Worm (Caenorhabditis elegans) whole organism, L4/young adult: ENCODE measurements around the gene bre-3.

ENCODE experiments used
- W03F9.2 ChIP-seq: fragments of 150-350 bp; optimal IDR thresholded peaks from 2 replicates; lab custom pipeline; 2014; ENCODE audit warnings: missing biosample characterization, missing genetic modification characterization
- dao-5 ChIP-seq: sonication (generic microtip); optimal IDR thresholded peaks from 2 replicates; lab custom pipeline; 2016; ENCODE audit warnings: missing genotype, missing genetic modification characterization, moderate library complexity, missing compliant biosample characterization
- him-1 ChIP-seq: sonication (generic microtip); optimal IDR thresholded peaks from 2 replicates; lab custom pipeline; 2016; ENCODE audit warnings: missing genotype, missing genetic modification reagents, missing genetic modification characterization, missing compliant biosample characterization

Gene bre-3

ce11 chrIII:9476564-9476963, 8.7 kb downstream of the bre-3 start:
- TF ChIP-seq W03F9.2 (tag; lab: Kevin White, UChicago) (no peak), dao-5 (tag; lab: Kevin White, UChicago) (no peak), him-1 (tag; lab: Kevin White, UChicago) (no peak)

- TF ChIP-seq him-1 (tag; lab: Kevin White, UChicago) = no peak
- no peak for TF ChIP-seq W03F9.2 (tag; lab: Kevin White, UChicago)
- TF ChIP-seq dao-5 (tag; lab: Kevin White, UChicago) = no peak
Measured at ce11 chrIII:9474501-9474900, 10.8 kb downstream of the bre-3 start.

- no peak for TF ChIP-seq dao-5 (tag; lab: Kevin White, UChicago)
- TF ChIP-seq W03F9.2 (tag; lab: Kevin White, UChicago) = no peak
- TF ChIP-seq him-1 (tag; lab: Kevin White, UChicago) = no peak
Measured at ce11 chrIII:9472464-9472863, 12.8 kb downstream of the bre-3 start.

DNA sequence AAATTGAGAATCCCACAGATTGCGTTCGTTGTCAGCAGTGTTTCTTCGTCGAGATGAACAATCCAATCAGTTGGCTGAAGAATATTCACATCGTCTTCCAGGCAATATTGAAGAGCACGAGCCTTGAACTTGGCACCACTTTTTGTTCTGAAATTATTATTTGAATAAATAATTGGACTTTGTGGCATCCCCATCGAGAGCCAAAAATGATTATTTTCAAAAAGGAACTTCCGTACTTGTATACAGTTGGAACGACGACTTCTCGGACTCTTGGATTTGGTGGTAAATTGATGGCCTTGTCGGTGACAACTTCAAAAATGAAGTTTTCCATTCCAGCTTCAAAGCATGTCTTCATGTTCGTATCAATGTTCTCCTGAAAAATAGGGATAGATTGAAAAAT, 13.3 kb downstream of the bre-3 start:
- TF ChIP-seq dao-5 (tag; lab: Kevin White, UChicago) (no peak), him-1 (tag; lab: Kevin White, UChicago) (no peak), W03F9.2 (tag; lab: Kevin White, UChicago) (no peak)

DNA sequence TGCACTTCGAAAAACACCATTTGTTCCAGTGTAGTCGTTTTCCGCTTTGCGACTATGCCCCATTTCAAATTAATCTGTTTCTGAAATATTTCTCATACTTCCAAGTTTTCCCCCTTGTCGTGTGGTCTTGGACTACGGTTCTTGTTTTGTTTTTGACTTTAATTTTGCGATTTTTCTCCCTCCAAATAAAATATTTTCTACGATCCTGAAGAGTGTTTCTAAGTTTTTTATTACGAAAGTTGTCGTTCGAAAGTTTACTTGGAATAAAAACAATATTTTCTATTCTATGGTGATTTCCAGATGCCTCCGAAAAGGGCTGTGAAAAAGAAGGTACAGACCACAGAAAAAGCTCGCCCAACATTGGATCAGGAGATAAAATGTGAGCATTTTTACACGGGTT, 17.4 kb downstream of the bre-3 start, which contains the start of gene tag-342:
tag-342 (plus strand) TSS at position 301 of the 400 bp plus-strand sequence.
- TF ChIP-seq dao-5 (tag; lab: Kevin White, UChicago) (no peak), him-1 (tag; lab: Kevin White, UChicago) (no peak), W03F9.2 (tag; lab: Kevin White, UChicago) (no peak)

DNA sequence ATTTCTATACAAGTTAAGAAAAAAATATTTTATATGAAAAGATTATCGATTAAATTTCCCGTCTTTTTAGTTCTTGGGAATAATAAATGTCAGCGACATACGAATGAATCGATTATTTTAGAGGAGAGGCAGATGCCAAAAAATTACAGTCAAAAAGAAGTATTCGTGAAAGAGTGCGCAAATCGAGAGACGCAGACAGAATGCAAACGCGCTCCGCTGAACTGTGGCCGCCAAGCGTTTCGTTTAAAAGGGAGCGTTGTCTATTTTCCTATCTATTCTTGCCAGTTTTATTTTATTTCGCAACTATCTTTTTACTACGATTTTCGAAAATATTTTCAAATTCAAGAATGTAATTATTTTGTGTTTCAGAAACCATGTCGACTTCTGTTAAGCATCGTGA, 18.2 kb downstream of the bre-3 start, which contains the start of gene baf-1:
baf-1 (plus strand) TSS at position 370 of the 400 bp plus-strand sequence.
- TF ChIP-seq him-1 (tag; lab: Kevin White, UChicago) (no peak), W03F9.2 (tag; lab: Kevin White, UChicago) (peak; percentile 76)

ce11 chrIII:9465865-9466264, 19.4 kb downstream of the bre-3 start, which contains the start of gene B0464.6:
B0464.6 (minus strand) TSS chrIII:9465965.
- TF ChIP-seq W03F9.2 (tag; lab: Kevin White, UChicago) = no peak
- no peak for TF ChIP-seq dao-5 (tag; lab: Kevin White, UChicago)
- TF ChIP-seq him-1 (tag; lab: Kevin White, UChicago) = no peak

DNA sequence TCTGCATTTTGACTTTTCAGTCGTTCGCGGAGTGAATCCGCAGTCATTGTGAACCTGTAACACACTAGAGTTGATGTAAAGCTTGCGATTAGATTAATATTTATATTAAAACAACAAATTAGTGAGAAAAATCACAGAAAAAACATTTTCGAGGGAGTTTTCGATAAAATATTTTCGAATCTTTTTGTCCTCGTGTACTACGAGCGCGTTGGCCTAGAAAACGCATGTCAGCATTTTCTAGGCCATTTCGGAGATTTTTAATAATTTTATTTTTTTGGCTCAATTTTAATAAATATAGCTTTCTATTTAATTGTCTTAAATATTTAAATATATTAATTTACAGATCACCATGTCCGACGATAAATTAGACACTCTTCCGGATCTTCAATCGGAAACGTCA, 19.8 kb downstream of the bre-3 start, which contains the start of gene B0464.9:
B0464.9 (plus strand) TSS at position 344 of the 400 bp plus-strand sequence.
- peak; percentile 69 for TF ChIP-seq W03F9.2 (tag; lab: Kevin White, UChicago)
- TF ChIP-seq him-1 (tag; lab: Kevin White, UChicago) = no peak
- TF ChIP-seq dao-5 (tag; lab: Kevin White, UChicago) = no peak

ce11 chrIII:9462785-9463467, 22.3 kb downstream of the bre-3 start:
- TF ChIP-seq him-1 (tag; lab: Kevin White, UChicago) (no peak), dao-5 (tag; lab: Kevin White, UChicago) (no peak), W03F9.2 (tag; lab: Kevin White, UChicago) (no peak)

ce11 chrIII:9461894-9462784, 23.1 kb downstream of the bre-3 start:
- no peak for TF ChIP-seq him-1 (tag; lab: Kevin White, UChicago)

ce11 chrIII:9457192-9458103, 27.8 kb downstream of the bre-3 start:
- TF ChIP-seq him-1 (tag; lab: Kevin White, UChicago) = no peak
- TF ChIP-seq W03F9.2 (tag; lab: Kevin White, UChicago) = no peak
- TF ChIP-seq dao-5 (tag; lab: Kevin White, UChicago) = no peak

DNA sequence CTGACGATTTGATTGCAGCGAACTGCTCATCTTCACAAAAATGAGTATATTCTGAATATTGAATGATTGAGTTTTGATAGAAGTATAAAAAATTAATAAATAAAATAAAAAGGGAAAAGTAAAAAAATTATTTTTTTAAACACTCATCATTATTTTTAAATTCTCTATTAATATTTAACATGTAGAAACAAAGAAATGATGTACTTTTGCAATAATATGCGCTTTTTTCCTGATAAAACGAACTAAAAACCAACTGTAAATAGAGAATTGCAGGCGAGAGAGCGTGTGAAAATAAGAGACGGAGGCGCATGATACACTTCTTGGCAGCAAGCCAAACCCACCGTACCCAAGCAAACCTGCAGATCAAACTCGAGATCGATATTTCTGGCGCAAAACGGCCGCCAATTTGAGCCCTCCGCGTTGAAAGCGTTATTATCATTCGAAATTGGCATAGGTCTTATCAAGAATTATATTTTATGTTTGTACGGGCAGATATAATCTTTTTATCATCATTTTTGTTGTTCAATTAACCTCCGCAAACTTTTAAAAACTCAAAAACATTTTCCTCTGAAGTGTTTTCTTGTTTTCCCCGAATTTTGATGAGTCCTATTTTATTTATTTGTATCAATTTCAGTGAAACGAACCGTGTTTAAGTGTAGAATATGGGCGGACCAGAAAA, 29.2 kb downstream of the bre-3 start, which contains the start of the genes rheb-1 and spk-1:
rheb-1 (minus strand) TSS at position 51 of the 679 bp plus-strand sequence.
spk-1 (plus strand) TSS at position 629 of the 679 bp plus-strand sequence.
- TF ChIP-seq dao-5 (tag; lab: Kevin White, UChicago) = no peak
- TF ChIP-seq W03F9.2 (tag; lab: Kevin White, UChicago) = peak; percentile 94
- peak; percentile 8 for TF ChIP-seq him-1 (tag; lab: Kevin White, UChicago)
